Fruit fly (Drosophila melanogaster): ENCODE results near the gene Top1.
A peak's percentile ranks its signal among the peaks of the same experiment; 100 is the strongest.

The Top1 gene

DNA sequence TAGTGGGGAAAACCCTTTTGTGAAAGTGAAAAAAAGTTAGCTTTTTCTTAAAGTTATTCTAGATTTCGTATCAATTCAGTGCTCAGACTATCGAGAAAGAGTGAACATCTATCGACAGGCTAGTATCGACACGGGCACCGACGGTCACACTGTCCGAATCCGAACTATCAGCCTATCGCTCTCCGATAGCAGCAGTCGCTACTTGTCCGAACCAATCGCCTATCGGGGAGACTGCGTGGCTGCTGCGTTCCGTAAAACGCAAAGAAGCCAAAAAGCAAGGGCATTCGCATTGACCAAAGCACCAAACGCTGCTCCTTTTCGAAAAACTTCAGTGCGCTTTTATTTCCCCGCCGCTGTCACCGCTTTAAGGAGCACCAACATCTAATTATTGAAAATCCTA, at the start of gene Top1:
Top1 (plus strand) TSS at position 190 of the 400 bp plus-strand sequence.
- TF ChIP-seq noc (tag; optimal IDR thresholded peaks at IDR 0.05): peak; percentile 9

DNA sequence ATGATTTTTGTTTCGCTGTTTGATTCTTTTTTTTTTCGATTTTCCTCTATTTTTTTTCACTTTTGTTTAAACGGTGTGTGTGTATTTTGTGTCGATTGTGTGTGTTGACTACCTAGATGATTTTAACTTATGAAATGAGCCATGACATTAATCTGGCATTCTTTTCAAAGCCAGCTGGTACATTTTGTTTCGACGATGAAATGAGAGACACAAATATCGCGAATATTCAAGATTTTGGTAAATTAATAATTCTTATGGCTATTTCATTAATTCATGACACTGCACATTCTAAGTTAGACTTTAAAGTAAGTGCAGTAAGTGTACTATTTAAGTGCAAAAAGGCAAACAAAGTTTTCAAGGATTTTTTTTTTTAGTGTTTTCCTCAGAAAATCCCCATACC, 47.0 kb upstream of the Top1 start, which contains the start of gene CG9106:
CG9106 (minus strand) TSS at position 101 of the 400 bp plus-strand sequence.
- TF ChIP-seq noc (tag; optimal IDR thresholded peaks at IDR 0.05): no peak

dm6 chrX:15292794-15293193, 26.5 kb upstream of the Top1 start, which contains the start of gene CG5877:
Gene CG5877, plus strand, starts transcription at chrX:15293031.
- no peak for TF ChIP-seq noc (tag; optimal IDR thresholded peaks at IDR 0.05)

- TF ChIP-seq noc (tag; optimal IDR thresholded peaks at IDR 0.05): peak; percentile 77
These were observed 22.1 kb upstream of the Top1 start, which contains the start of gene gce for dm6 chrX:15296969-15297816. Gene gce, plus strand, starts transcription at chrX:15297766.

DNA sequence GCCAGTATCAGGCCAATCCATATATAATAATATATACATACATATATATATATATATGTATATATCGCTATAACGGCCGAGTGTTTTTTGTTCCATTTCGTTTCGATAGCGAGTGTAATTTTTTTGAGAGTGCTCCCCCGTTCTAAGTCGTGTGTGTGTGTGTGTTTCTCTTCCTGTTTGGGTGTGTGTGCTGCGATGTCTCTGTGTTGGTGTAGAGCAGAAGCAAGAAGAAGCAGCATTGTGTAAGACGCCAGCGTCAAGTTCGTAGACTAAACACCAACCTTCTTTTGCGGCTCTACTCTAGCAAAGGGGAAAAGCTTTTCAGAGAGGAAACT, 21.3 kb upstream of the Top1 start:
- no peak for TF ChIP-seq noc (tag; optimal IDR thresholded peaks at IDR 0.05)

DNA sequence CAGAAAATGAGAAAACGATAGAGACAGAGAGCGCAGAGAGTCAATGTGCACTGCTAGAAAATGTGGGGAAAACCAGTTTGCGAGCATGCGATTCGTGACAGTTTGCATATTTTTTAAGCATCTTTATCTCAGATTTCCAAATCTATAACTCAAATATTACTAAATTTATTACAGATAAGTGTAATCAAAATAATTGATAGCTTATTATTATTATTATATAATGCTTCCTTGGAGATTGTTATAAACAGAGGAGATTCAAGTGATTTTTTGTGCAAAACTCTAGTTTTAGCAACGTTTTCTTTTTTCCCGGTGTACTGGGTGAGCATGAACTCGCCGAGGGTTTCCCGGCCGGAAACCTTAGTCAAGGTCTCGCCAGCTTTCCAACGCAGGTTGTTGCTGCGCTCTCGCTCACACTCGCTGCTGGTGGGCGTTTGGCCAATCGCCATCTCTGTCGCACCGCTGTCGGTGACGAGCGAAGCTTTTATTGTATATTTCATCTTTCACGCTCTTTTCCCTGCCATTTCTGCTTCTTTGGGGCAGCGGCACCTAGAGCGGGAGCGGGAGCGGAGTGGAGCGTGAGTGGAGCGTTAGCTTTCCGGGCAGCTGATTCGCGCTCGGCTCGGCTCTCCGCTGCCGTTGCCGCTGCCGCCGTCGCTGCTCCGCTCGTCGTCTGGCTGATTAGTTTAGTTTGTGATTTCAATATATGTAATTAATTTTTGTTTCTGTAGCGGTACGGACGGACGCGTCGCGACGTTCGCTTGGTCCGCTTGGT, 20.8 kb upstream of the Top1 start:
- peak; percentile 99 for TF ChIP-seq noc (tag; optimal IDR thresholded peaks at IDR 0.05)

- TF ChIP-seq noc (tag; optimal IDR thresholded peaks at IDR 0.05): no peak
These were observed 19.1 kb upstream of the Top1 start for dm6 chrX:15299927-15300740.

DNA sequence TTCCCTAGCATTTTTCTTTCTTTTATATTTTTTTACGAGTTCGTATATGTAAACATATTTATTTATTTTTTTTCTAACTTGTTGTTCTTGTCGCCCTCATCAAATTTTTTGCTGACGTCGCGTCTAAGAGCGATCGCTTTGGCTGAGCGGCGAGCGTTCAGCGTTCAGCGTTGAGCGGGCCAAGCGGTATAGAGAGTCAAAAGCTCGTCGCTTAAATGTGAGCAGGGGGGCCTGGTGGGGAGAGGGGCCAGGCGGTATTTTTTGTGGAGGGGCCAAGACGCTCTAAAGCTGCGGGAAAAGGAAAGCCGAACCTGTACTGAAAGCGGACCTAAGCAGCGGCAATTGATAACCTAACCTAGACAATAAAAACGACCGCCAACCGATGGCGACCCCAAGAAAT, 18.1 kb upstream of the Top1 start:
- TF ChIP-seq noc (tag; optimal IDR thresholded peaks at IDR 0.05): no peak

DNA sequence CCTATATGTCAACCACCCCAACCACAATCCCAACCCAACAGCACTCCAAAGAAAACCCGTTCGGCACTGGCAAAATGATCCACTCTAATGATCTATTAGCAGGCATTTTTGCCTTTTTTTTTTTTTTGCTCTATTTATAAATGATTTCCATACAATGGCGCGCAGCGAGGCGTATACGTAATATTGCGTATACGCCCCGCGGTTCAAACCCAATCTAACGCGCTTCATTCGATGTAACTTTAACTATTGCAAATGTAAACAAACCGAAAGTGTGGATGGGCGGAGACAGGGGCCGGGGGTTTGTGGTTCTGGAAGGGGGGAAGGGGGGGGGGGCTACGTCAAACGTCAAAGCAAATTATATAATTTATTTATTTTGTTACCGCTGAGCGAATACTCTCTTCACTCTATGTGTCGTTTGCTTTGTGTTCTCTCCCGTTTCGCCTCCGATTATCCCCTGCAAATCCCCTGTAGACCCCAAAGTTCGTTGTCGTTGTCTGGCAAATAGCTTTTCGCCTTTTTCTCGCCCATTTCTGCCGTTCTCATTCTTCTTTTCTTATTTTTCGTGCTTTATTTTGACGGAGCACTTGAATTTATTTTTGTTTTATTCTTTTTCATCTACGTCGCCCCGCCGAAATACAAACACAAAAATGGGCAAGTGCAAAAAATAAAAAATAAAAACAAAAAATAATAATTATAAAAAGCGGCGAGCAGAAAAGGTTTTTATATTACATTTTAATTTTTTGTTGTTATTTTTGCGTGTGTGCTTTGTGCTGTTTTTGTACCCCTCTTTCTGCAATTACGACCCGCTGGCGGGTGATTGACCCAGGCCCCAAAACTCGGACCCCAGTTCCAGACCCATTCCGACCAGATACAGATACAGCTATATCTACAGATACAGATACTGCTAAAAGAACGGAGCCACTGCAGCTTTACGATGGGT, 15.8 kb upstream of the Top1 start:
- TF ChIP-seq noc (tag; optimal IDR thresholded peaks at IDR 0.05): no peak

DNA sequence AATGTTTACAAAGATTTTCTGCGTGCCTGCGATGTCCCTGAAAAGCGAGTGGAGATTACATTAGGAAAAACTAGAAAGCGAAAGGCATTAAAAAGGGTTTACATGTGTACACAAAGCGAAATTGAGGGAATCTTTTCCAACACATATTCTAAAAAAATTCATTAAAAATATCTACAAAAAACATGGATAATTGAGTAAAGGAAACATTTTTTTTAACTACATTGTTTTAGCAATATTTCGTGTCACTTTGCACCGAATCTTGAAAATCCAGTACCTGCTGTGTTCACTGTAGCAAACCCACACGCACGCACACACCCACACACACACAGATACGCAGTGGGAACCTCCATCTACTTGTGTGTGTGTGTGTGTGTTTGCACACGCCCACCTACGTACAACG, 15.1 kb upstream of the Top1 start:
- TF ChIP-seq noc (tag; optimal IDR thresholded peaks at IDR 0.05): peak; percentile 5

- TF ChIP-seq noc (tag; optimal IDR thresholded peaks at IDR 0.05): no peak
These were observed 13.0 kb upstream of the Top1 start for dm6 chrX:15305975-15306909.

DNA sequence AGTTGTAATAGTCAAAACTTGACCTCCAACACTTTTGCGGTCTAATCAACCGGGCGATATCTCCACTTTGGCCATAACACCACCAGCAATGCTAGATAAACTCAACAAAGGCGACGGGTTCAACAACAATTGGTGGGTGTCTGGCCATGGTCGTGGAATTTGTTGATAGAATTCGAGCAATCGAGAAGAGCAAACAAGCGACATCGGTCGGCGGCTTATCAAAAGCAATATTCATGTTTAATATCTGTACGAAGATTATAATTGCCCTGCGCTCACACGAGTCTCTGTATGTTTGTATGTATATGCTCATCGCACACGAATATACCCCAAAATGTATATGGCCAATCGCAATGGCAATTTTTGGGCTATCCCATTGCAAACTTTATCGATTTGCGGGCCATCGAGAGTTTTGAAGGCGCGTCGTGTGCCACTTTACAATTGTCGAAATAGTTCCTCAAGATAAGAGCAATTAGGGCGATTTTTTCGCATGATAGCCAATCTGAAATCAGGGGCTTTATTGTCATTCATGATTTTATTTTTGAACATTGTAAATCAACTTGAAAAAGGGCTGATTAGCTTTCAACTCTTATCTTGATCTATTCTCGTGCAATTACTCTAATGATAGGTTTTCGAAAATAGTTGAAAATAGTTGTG, 11.7 kb upstream of the Top1 start:
- no peak for TF ChIP-seq noc (tag; optimal IDR thresholded peaks at IDR 0.05)

dm6 chrX:15308456-15308954, 10.8 kb upstream of the Top1 start:
- no peak for TF ChIP-seq noc (tag; optimal IDR thresholded peaks at IDR 0.05)
